Fruit fly (Drosophila melanogaster) whole organism, embryonic: ENCODE data around the gene CheB98a.

Experiments used
- B-H2 ChIP-seq: fragments of 200-800 bp; sonication (Bioruptor generic); optimal IDR thresholded peaks from 2 replicates; lab custom pipeline; 2018; ENCODE audit warnings: missing biosample characterization, mild to moderate bottlenecking, missing genetic modification characterization
- Blimp-1 ChIP-seq: fragments of 200-800 bp; sonication (Bioruptor generic); optimal IDR thresholded peaks from 3 replicates; lab custom pipeline; 2018; ENCODE audit warnings: missing biosample characterization, missing genetic modification characterization, mild to moderate bottlenecking, moderate library complexity, missing genetic modification reagents
- CG12942 ChIP-seq: fragments of 200-800 bp; sonication (Bioruptor generic); optimal IDR thresholded peaks from 3 replicates; lab custom pipeline; 2016; ENCODE audit warnings: missing biosample characterization, missing genetic modification characterization
- CG13775 ChIP-seq: fragments of 200-800 bp; sonication (Bioruptor generic); optimal IDR thresholded peaks from 3 replicates; lab custom pipeline; 2017; ENCODE audit warnings: missing biosample characterization, mild to moderate bottlenecking, missing genetic modification characterization
- CG17802 ChIP-seq: fragments of 200-800 bp; sonication (Bioruptor generic); optimal IDR thresholded peaks from 2 replicates; lab custom pipeline; 2018; ENCODE audit warnings: missing biosample characterization, mild to moderate bottlenecking, missing genetic modification characterization, moderate library complexity
- CG1792 ChIP-seq: fragments of 200-800 bp; sonication (Bioruptor generic); optimal IDR thresholded peaks from 2 replicates; lab custom pipeline; 2016; ENCODE audit warnings: missing biosample characterization, missing genetic modification characterization
- CG18011 ChIP-seq: fragments of 200-800 bp; sonication (Bioruptor generic); optimal IDR thresholded peaks from 2 replicates; lab custom pipeline; 2017; ENCODE audit warnings: missing biosample characterization, missing genetic modification characterization, mild to moderate bottlenecking, moderate library complexity, missing genotype
- CG2202 ChIP-seq: fragments of 200-800 bp; sonication (Bioruptor generic); optimal IDR thresholded peaks from 2 replicates; lab custom pipeline; 2018; ENCODE audit warnings: missing biosample characterization, mild to moderate bottlenecking, missing genetic modification characterization
- CG2712 ChIP-seq: fragments of 200-800 bp; optimal IDR thresholded peaks from 3 replicates; lab custom pipeline; 2019; ENCODE audit warnings: missing biosample characterization, mild to moderate bottlenecking, missing genetic modification characterization, moderate library complexity
- CG31365 ChIP-seq: fragments of 200-800 bp; sonication (Bioruptor generic); optimal IDR thresholded peaks from 2 replicates; lab custom pipeline; 2018; ENCODE audit warnings: missing biosample characterization, mild to moderate bottlenecking, missing genetic modification characterization
- CG32532 ChIP-seq: fragments of 200-800 bp; sonication (Bioruptor generic); IDR thresholded peaks from 2 replicates; pipeline ENCODE4 v1.3.6; 2022; ENCODE audit warnings: missing biosample characterization, missing genetic modification characterization
- CG34376 ChIP-seq: fragments of 200-800 bp; sonication (Bioruptor generic); optimal IDR thresholded peaks from 2 replicates; lab custom pipeline; 2018; ENCODE audit warnings: missing biosample characterization, mild to moderate bottlenecking, missing genetic modification characterization
- CG4328 ChIP-seq: fragments of 200-800 bp; sonication (Bioruptor generic); optimal IDR thresholded peaks from 3 replicates; lab custom pipeline; 2017; ENCODE audit warnings: missing biosample characterization, missing genetic modification reagents, missing genetic modification characterization
- CG4404 ChIP-seq: fragments of 200-800 bp; sonication (Bioruptor generic); IDR thresholded peaks from 2 replicates; pipeline ENCODE4 v1.3.6; 2022; ENCODE audit warnings: missing biosample characterization, missing genetic modification characterization
- CG4617 ChIP-seq: fragments of 200-800 bp; sonication (Bioruptor generic); optimal IDR thresholded peaks from 3 replicates; lab custom pipeline; 2016; ENCODE audit warnings: missing biosample characterization, missing genetic modification characterization, borderline replicate concordance
- CG6813 ChIP-seq: fragments of 200-800 bp; sonication (Bioruptor generic); optimal IDR thresholded peaks from 2 replicates; lab custom pipeline; 2017; ENCODE audit warnings: missing biosample characterization, missing genetic modification characterization, mild to moderate bottlenecking, moderate library complexity, missing genetic modification reagents
- CG8765 ChIP-seq: fragments of 200-800 bp; sonication (Bioruptor generic); IDR thresholded peaks from 2 replicates; pipeline ENCODE4 v1.3.6; 2022; ENCODE audit warnings: missing biosample characterization, missing genetic modification characterization
- CG9797 ChIP-seq: fragments of 200-800 bp; sonication (Bioruptor generic); optimal IDR thresholded peaks from 3 replicates; lab custom pipeline; 2018; ENCODE audit warnings: missing biosample characterization, mild to moderate bottlenecking, missing genetic modification characterization
- Doc3 ChIP-seq: fragments of 200-800 bp; sonication (Bioruptor generic); IDR thresholded peaks from 3 replicates; pipeline ENCODE4 v1.3.6; 2022; ENCODE audit warnings: missing biosample characterization, missing genetic modification characterization; ENCODE audit not compliant: partially characterized antibody
- GATAe ChIP-seq: fragments of 200-800 bp; sonication (Bioruptor generic); conservative IDR thresholded peaks from 2 replicates; pipeline ENCODE4 v1.3.6; 2022; ENCODE audit warnings: missing biosample characterization, missing genetic modification characterization
- HmgZ ChIP-seq: fragments of 200-800 bp; sonication (Bioruptor generic); optimal IDR thresholded peaks from 2 replicates; lab custom pipeline; 2018; ENCODE audit warnings: missing biosample characterization, mild to moderate bottlenecking, missing genetic modification characterization
- Med ChIP-seq: fragments of 200-800 bp; sonication (Bioruptor generic); peaks from one replicate; lab custom pipeline; 2016; ENCODE audit warnings: missing biosample characterization, missing genetic modification characterization, mild to moderate bottlenecking, inconsistent platforms, moderate library complexity
- Nf-YC ChIP-seq: fragments of 200-800 bp; optimal IDR thresholded peaks from 3 replicates; lab custom pipeline; 2019; ENCODE audit warnings: missing biosample characterization, mild to moderate bottlenecking, missing genetic modification characterization, moderate library complexity
- Pdp1 ChIP-seq, 2 experiments: fragments of 200-800 bp; sonication (Bioruptor generic); optimal IDR thresholded peaks; 3 replicates each; lab custom pipeline; 2016; ENCODE audit warnings: missing biosample characterization in 2 of 2, missing genetic modification characterization in 2 of 2, mild to moderate bottlenecking in 1 of 2, moderate library complexity in 1 of 2
- Rfx ChIP-seq: fragments of 200-800 bp; sonication (Bioruptor generic); IDR thresholded peaks from 2 replicates; pipeline ENCODE4 v1.3.6; 2022; ENCODE audit warnings: missing biosample characterization, missing genetic modification characterization
- Sox100B ChIP-seq: fragments of 200-800 bp; sonication (Bioruptor generic); optimal IDR thresholded peaks from 3 replicates; lab custom pipeline; 2018; ENCODE audit warnings: missing biosample characterization, mild to moderate bottlenecking, missing genetic modification characterization
- ap ChIP-seq: fragments of 200-800 bp; sonication (Bioruptor generic); IDR thresholded peaks from 2 replicates; pipeline ENCODE4 v1.3.6; 2022; ENCODE audit warnings: missing biosample characterization, missing genetic modification characterization
- ato ChIP-seq: fragments of 200-800 bp; sonication (Bioruptor generic); IDR thresholded peaks from 2 replicates; pipeline ENCODE4 v1.3.6; 2022; ENCODE audit warnings: missing biosample characterization, missing genetic modification characterization; ENCODE audit not compliant: partially characterized antibody
- bab2 ChIP-seq: fragments of 200-800 bp; sonication (Bioruptor generic); optimal IDR thresholded peaks from 2 replicates; lab custom pipeline; 2016; ENCODE audit warnings: missing biosample characterization, missing genetic modification characterization
- cg ChIP-seq: fragments of 200-800 bp; sonication (Bioruptor generic); optimal IDR thresholded peaks from 3 replicates; lab custom pipeline; 2019; ENCODE audit warnings: missing biosample characterization, mild to moderate bottlenecking, missing genetic modification characterization, moderate library complexity
- chinmo ChIP-seq: fragments of 200-800 bp; sonication (Bioruptor generic); IDR thresholded peaks from 4 replicates; pipeline ENCODE4 v1.3.6; 2022; ENCODE audit warnings: missing biosample characterization, missing genetic modification characterization; ENCODE audit not compliant: partially characterized antibody
- ci ChIP-seq: fragments of 200-800 bp; sonication (Bioruptor generic); IDR thresholded peaks from 3 replicates; pipeline ENCODE4 v1.3.6; 2022; ENCODE audit warnings: missing biosample characterization, missing genetic modification characterization
- dimm ChIP-seq: fragments of 200-800 bp; sonication (Bioruptor generic); IDR thresholded peaks from 2 replicates; pipeline ENCODE4 v1.3.6; 2022; ENCODE audit warnings: missing biosample characterization, missing genetic modification characterization
- exex ChIP-seq: fragments of 200-800 bp; sonication (Bioruptor generic); optimal IDR thresholded peaks from 4 replicates; lab custom pipeline; 2018; ENCODE audit warnings: missing biosample characterization, mild to moderate bottlenecking, missing genetic modification characterization, moderate library complexity
- ftz-f1 ChIP-seq: fragments of 200-800 bp; sonication (Bioruptor generic); optimal IDR thresholded peaks from 2 replicates; lab custom pipeline; 2016; ENCODE audit warnings: missing biosample characterization, missing genetic modification characterization
- ham ChIP-seq: fragments of 200-800 bp; sonication (Bioruptor generic); IDR thresholded peaks from 2 replicates; pipeline ENCODE4 v1.3.6; 2022; ENCODE audit warnings: missing biosample characterization, missing genetic modification characterization
- hkb ChIP-seq, 2 experiments: fragments of 200-800 bp in 1 of 2; fragments of >200 bp in 1 of 2; sonication (Bioruptor generic) in 1 of 2; IDR thresholded peaks in 1 of 2; optimal IDR thresholded peaks in 1 of 2; 2 replicates each; pipeline versions ENCODE4 v1.3.6 to Lab custom; 2017 to 2022; ENCODE audit warnings: missing biosample characterization in 1 of 2, missing genetic modification characterization in 1 of 2
- kah ChIP-seq: fragments of 200-800 bp; sonication (Bioruptor generic); optimal IDR thresholded peaks from 2 replicates; lab custom pipeline; 2018; ENCODE audit warnings: missing biosample characterization, mild to moderate bottlenecking, missing genetic modification characterization
- mam ChIP-seq: fragments of 200-800 bp; sonication (Bioruptor generic); optimal IDR thresholded peaks from 3 replicates; lab custom pipeline; 2016; ENCODE audit warnings: missing biosample characterization, missing genetic modification characterization
- mirr ChIP-seq: fragments of 200-800 bp; sonication (Bioruptor generic); optimal IDR thresholded peaks from 3 replicates; lab custom pipeline; 2018; ENCODE audit warnings: missing biosample characterization, mild to moderate bottlenecking, missing genetic modification characterization
- odd ChIP-seq: fragments of 200-800 bp; sonication (Bioruptor generic); optimal IDR thresholded peaks from 2 replicates; lab custom pipeline; 2017; ENCODE audit warnings: missing biosample characterization, mild to moderate bottlenecking, missing genetic modification characterization
- pho ChIP-seq: fragments of 200-800 bp; sonication (Bioruptor generic); optimal IDR thresholded peaks from 2 replicates; lab custom pipeline; 2016; ENCODE audit warnings: missing biosample characterization, missing genetic modification characterization
- sd ChIP-seq: fragments of 200-800 bp; sonication (Bioruptor generic); optimal IDR thresholded peaks from 3 replicates; lab custom pipeline; 2018; ENCODE audit warnings: missing biosample characterization, mild to moderate bottlenecking, missing genetic modification characterization, moderate library complexity
- sens ChIP-seq: fragments of 200-800 bp; sonication (Bioruptor generic); peaks from one replicate; lab custom pipeline; 2016; ENCODE audit warnings: missing biosample characterization, missing genetic modification characterization
- sob ChIP-seq: fragments of 200-800 bp; sonication (Bioruptor generic); IDR thresholded peaks from 2 replicates; pipeline ENCODE4 v1.3.6; 2022; ENCODE audit warnings: missing biosample characterization, missing genetic modification characterization
- sr ChIP-seq: fragments of 200-800 bp; sonication (Bioruptor generic); IDR thresholded peaks from 3 replicates; pipeline ENCODE4 v1.3.6; 2022; ENCODE audit warnings: missing biosample characterization, missing genetic modification characterization
- stc ChIP-seq: fragments of 200-800 bp; sonication (Bioruptor generic); IDR thresholded peaks from 2 replicates; pipeline ENCODE4 v1.3.6; 2022; ENCODE audit warnings: missing biosample characterization, missing genetic modification characterization
- sug ChIP-seq: fragments of 200-800 bp; optimal IDR thresholded peaks from 2 replicates; lab custom pipeline; 2019; ENCODE audit warnings: missing biosample characterization, mild to moderate bottlenecking, missing genetic modification characterization, moderate library complexity
- vvl ChIP-seq: fragments of 200-800 bp; sonication (Bioruptor generic); IDR thresholded peaks from 2 replicates; pipeline ENCODE4 v1.3.6; 2022; ENCODE audit warnings: missing biosample characterization, missing genetic modification characterization

CheB98a gene

DNA sequence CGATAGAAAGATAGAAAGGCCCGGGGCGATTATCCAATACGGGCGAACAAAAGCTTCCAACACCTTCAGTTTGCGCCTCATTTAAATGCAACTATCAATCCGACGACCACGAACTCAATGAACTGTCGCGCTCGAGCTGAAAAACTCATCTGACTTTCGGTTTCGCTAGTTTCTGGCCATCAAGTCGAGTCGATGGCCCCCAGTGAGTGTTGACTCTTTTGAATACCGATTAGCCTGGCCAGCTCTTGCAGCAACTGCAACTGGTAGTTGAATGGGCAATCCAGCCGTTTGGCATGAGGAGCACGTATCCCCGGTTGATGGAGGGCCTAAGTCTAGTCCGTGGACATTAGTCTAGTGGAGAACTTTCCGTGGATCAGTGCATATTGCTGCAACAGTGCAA lies 20.7 kb downstream of the CheB98a start:
- no peak for TF ChIP-seq CG4328 (GFP tag; lab: Kevin White, UChicago)
- no peak for TF ChIP-seq CG31365 (tag; lab: Kevin White, UChicago)
- peak; percentile 81 for TF ChIP-seq Blimp-1
- no peak for TF ChIP-seq CG4617
- TF ChIP-seq kah, result no peak
- TF ChIP-seq sob (GFP tag; lab: Robert Waterston, UW), result no peak
- TF ChIP-seq CG8765, result no peak
- no peak for TF ChIP-seq hkb (optimal IDR thresholded peaks at IDR 0.05; lab: Kevin White, UChicago)
- no peak for TF ChIP-seq hkb (GFP tag; IDR thresholded peaks at IDR 0.05; lab: Robert Waterston, UW)
- peak in 1 of 2 experiments; percentile 15 for TF ChIP-seq Pdp1 (GFP tag; optimal IDR thresholded peaks at IDR 0.05; lab: Kevin White, UChicago)
- TF ChIP-seq vvl (GFP tag; lab: Robert Waterston, UW), result peak; percentile 69; the same call in 1 of the 2 replicates
- no peak for TF ChIP-seq sr (GFP tag; lab: Robert Waterston, UW)
- TF ChIP-seq ato, result no peak
- no peak for TF ChIP-seq sd
- no peak for TF ChIP-seq bab2 (GFP tag; lab: Kevin White, UChicago)
- TF ChIP-seq CG17802 (tag; lab: Kevin White, UChicago), result no peak
- TF ChIP-seq, all 482 proteins: peak for 3

DNA sequence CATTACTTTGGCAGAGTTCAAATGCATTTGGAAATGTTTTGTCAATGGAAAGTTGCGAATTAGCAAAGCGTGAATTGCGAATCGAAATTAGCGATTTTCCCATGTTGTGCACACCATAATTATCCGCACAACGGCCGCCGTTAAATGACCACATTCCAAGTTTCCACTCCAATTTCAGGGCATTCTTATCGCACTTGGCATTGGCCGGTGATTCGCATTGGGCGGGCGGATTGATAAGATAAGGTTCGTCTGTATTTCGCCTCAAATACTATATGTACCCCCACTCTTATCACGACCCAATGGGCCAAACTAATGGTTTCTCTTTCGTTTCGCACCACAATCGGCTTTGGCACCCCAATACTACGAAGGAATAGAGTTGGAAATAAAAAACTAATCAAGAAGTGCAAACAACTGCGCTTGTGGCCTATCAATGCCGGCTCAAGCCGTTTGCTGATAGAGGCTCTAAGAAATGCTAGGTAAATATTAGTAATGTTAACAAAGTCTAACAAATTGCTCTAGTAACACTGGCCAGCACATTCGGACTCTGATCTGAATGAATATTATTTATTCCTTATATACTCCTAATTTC lies 22.9 kb downstream of the CheB98a start:
- TF ChIP-seq CG34376 (GFP tag; lab: Kevin White, UChicago), result peak; percentile 4
- TF ChIP-seq HmgZ (tag; lab: Kevin White, UChicago), result peak; percentile 32
- peak; percentile 70 for TF ChIP-seq Med (GFP tag; lab: Kevin White, UChicago)
- TF ChIP-seq cg (GFP tag; lab: Kevin White, UChicago), result peak; percentile 12
- peak; percentile 6 for TF ChIP-seq mirr (GFP tag; lab: Kevin White, UChicago)
- TF ChIP-seq Doc3, result 0 out of 3 replicates have a peak, but pooled peaks have one; percentile 15
- TF ChIP-seq B-H2, result peak; percentile 16
- peak; percentile 27 for TF ChIP-seq ftz-f1
- TF ChIP-seq CG2202 (tag; lab: Kevin White, UChicago), result no peak
- TF ChIP-seq exex, result peak; percentile 82
- peak; percentile 90 for TF ChIP-seq GATAe (GFP tag; lab: Robert Waterston, UW)
- TF ChIP-seq sd, result peak; percentile 88
- TF ChIP-seq ci (GFP tag; lab: Robert Waterston, UW), result peak; percentile 50; the same call in 2 of the 3 replicates
- TF ChIP-seq CG12942, result no peak
- peak; percentile 12; the same call in 1 of the 2 replicates for TF ChIP-seq stc
- TF ChIP-seq sug (tag; lab: Kevin White, UChicago), result peak; percentile 73
- peak; percentile 17 for TF ChIP-seq Nf-YC
- TF ChIP-seq CG32532 (GFP tag; lab: Robert Waterston, UW), result no peak
- TF ChIP-seq chinmo (GFP tag; lab: Robert Waterston, UW), result 0 out of 4 replicates have a peak, but pooled peaks have one; percentile 64
- TF ChIP-seq CG6813 (GFP tag; lab: Kevin White, UChicago), result peak; percentile 12
- TF ChIP-seq sens, result peak; percentile 8
- TF ChIP-seq dimm (GFP tag; lab: Robert Waterston, UW), result no peak
- TF ChIP-seq odd (GFP tag; lab: Kevin White, UChicago), result no peak

DNA sequence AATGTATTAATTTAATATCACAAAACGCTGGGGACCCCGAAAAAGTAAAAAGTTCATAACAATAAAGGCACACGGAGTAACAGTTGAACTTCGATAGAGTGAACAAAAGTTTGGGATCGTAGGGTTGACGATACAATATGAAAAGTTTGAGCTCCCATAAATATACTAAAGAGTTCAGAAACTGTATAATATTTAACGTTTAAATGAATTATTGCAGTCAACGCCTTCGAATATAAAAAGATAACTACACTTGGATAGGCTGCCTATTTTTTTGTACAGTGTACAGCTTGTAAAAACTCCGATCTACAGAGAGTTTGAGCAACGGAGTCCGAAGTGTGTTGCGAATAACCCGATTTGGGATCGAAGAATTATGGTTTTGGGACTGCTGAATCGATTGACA lies 24.2 kb downstream of the CheB98a start:
- no peak for TF ChIP-seq CG18011 (GFP tag; lab: Kevin White, UChicago)
- no peak for TF ChIP-seq pho
- TF ChIP-seq ap, result no peak
- peak; percentile 7 for TF ChIP-seq CG2712 (tag; lab: Kevin White, UChicago)
- TF ChIP-seq CG4404 (GFP tag; lab: Robert Waterston, UW), result no peak
- TF ChIP-seq CG9797, result no peak
- no peak for TF ChIP-seq CG4617
- TF ChIP-seq mam, result no peak
- TF ChIP-seq Rfx (GFP tag; lab: Robert Waterston, UW), result peak; percentile 10; the same call in 1 of the 2 replicates
- no peak for TF ChIP-seq Sox100B (GFP tag; lab: Kevin White, UChicago)
- TF ChIP-seq ham (GFP tag; lab: Robert Waterston, UW), result no peak
- no peak for TF ChIP-seq CG13775 (GFP tag; lab: Kevin White, UChicago)
- TF ChIP-seq chinmo (GFP tag; lab: Robert Waterston, UW), result no peak
- TF ChIP-seq CG1792 (GFP tag; lab: Kevin White, UChicago), result no peak
